Worm (Caenorhabditis elegans) whole organism, L1 larva: Measurements from ENCODE around the gene C55A6.11.

ENCODE experiments used
- C16A3.4 ChIP-seq: fragments of 150-350 bp; optimal IDR thresholded peaks from 2 replicates; lab custom pipeline; 2014; ENCODE audit warnings: missing biosample characterization, missing genetic modification characterization
- F16B12.6 ChIP-seq: fragments of 150-350 bp; optimal IDR thresholded peaks from 2 replicates; lab custom pipeline; 2014; ENCODE audit warnings: missing biosample characterization, missing genetic modification characterization
- Y116A8C.19 ChIP-seq: sonication (generic microtip); optimal IDR thresholded peaks from 2 replicates; lab custom pipeline; 2016; ENCODE audit warnings: missing compliant biosample characterization, missing genetic modification characterization, borderline replicate concordance
- aha-1 ChIP-seq: fragments of 150-350 bp; optimal IDR thresholded peaks from 2 replicates; lab custom pipeline; 2014; ENCODE audit warnings: missing biosample characterization, missing genetic modification characterization
- aly-2 ChIP-seq: fragments of 150-350 bp; optimal IDR thresholded peaks from 2 replicates; lab custom pipeline; 2014; ENCODE audit warnings: missing biosample characterization, missing genetic modification characterization
- blmp-1 ChIP-seq: fragments of 150-350 bp; optimal IDR thresholded peaks from 2 replicates; lab custom pipeline; 2014; ENCODE audit warnings: missing biosample characterization, missing genetic modification characterization
- ceh-82 ChIP-seq, 3 experiments: fragments of 150-350 bp in 1 of 3; sonication (generic microtip) in 2 of 3; optimal IDR thresholded peaks; 2 replicates each; lab custom pipeline; 2014 to 2017; ENCODE audit warnings: missing biosample characterization in 3 of 3, missing genetic modification characterization in 3 of 3
- dsc-1 ChIP-seq: sonication (generic microtip); optimal IDR thresholded peaks from 2 replicates; lab custom pipeline; 2016; ENCODE audit warnings: mild to moderate bottlenecking, missing genetic modification characterization, missing compliant biosample characterization
- efl-1 ChIP-seq, 4 experiments: fragments of 150-350 bp; optimal IDR thresholded peaks in 3 of 4; peaks in 1 of 4; 1 replicate in 1 of 4; 2 replicates in 3 of 4; lab custom pipeline; 2014; ENCODE audit warnings: missing biosample characterization in 2 of 4, missing genetic modification characterization in 2 of 4, missing genetic modification reagents in 2 of 4
- efl-3 ChIP-seq: fragments of 200-800 bp; sonication (Bioruptor generic); optimal IDR thresholded peaks from 2 replicates; lab custom pipeline; 2018; ENCODE audit warnings: mild to moderate bottlenecking, missing genetic modification characterization, missing compliant biosample characterization
- egl-13 ChIP-seq: sonication (generic microtip); optimal IDR thresholded peaks from 2 replicates; lab custom pipeline; 2016; ENCODE audit warnings: missing genotype, missing genetic modification reagents, missing genetic modification characterization, missing compliant biosample characterization
- elt-3 ChIP-seq, 6 experiments: fragments of 150-350 bp in 1 of 6; sonication (generic microtip); optimal IDR thresholded peaks; 2 replicates each; lab custom pipeline; 2017 to 2018; ENCODE audit warnings: missing biosample characterization in 6 of 6, missing genetic modification characterization in 6 of 6, inconsistent platforms in 1 of 6
- ets-5 ChIP-seq: fragments of 200-800 bp; sonication (Bioruptor generic); IDR thresholded peaks from 2 replicates; pipeline ENCODE4 v1.3.6; 2022; ENCODE audit warnings: missing genetic modification characterization, missing compliant biosample characterization
- fkh-8 ChIP-seq: sonication (generic microtip); optimal IDR thresholded peaks from 2 replicates; lab custom pipeline; 2016; ENCODE audit warnings: mild to moderate bottlenecking, missing genetic modification characterization, missing compliant biosample characterization
- hlh-17 ChIP-seq: fragments of 200-800 bp; sonication (Bioruptor generic); optimal IDR thresholded peaks from 2 replicates; lab custom pipeline; 2018; ENCODE audit warnings: missing genetic modification characterization, mild to moderate bottlenecking, missing compliant biosample characterization, moderate library complexity, borderline replicate concordance
- irx-1 ChIP-seq: sonication (generic microtip); optimal IDR thresholded peaks from 2 replicates; lab custom pipeline; 2016; ENCODE audit warnings: missing genetic modification characterization, missing compliant biosample characterization
- lin-13 ChIP-seq: fragments of 150-350 bp; optimal IDR thresholded peaks from 2 replicates; lab custom pipeline; 2014; ENCODE audit warnings: missing biosample characterization, missing genetic modification reagents, missing genetic modification characterization
- lin-14 ChIP-seq: fragments of 200-800 bp; sonication (Bioruptor generic); optimal IDR thresholded peaks from 2 replicates; lab custom pipeline; 2018; ENCODE audit warnings: mild to moderate bottlenecking, missing genetic modification characterization, moderate library complexity, missing compliant biosample characterization
- lin-39 ChIP-seq: fragments of 150-350 bp; optimal IDR thresholded peaks from 2 replicates; lab custom pipeline; 2014; ENCODE audit warnings: missing biosample characterization, missing genetic modification reagents, missing genetic modification characterization
- lir-3 ChIP-seq: sonication (generic microtip); optimal IDR thresholded peaks from 2 replicates; lab custom pipeline; 2016; ENCODE audit warnings: mild to moderate bottlenecking, missing genetic modification characterization, moderate library complexity, missing compliant biosample characterization; ENCODE audit not compliant: poor library complexity
- mef-2 ChIP-seq: fragments of 150-350 bp; optimal IDR thresholded peaks from 2 replicates; lab custom pipeline; 2014; ENCODE audit warnings: missing biosample characterization, missing genetic modification characterization
- nhr-11 ChIP-seq: fragments of 150-350 bp; optimal IDR thresholded peaks from 2 replicates; lab custom pipeline; 2014; ENCODE audit warnings: missing biosample characterization, missing genetic modification characterization
- nhr-12 ChIP-seq: sonication (generic microtip); optimal IDR thresholded peaks from 2 replicates; lab custom pipeline; 2017; ENCODE audit warnings: missing biosample characterization, missing genetic modification characterization
- nhr-20 ChIP-seq: sonication (generic microtip); optimal IDR thresholded peaks from 2 replicates; lab custom pipeline; 2016; ENCODE audit warnings: mild to moderate bottlenecking, missing genetic modification characterization, missing compliant biosample characterization
- nhr-76 ChIP-seq: sonication (generic microtip); optimal IDR thresholded peaks from 2 replicates; lab custom pipeline; 2017; ENCODE audit warnings: missing biosample characterization, missing genetic modification characterization
- nhr-85 ChIP-seq: sonication (generic microtip); peaks from one replicate; lab custom pipeline; 2016; ENCODE audit warnings: missing genetic modification characterization, inconsistent platforms, missing compliant biosample characterization
- nhr-90 ChIP-seq: sonication (generic microtip); optimal IDR thresholded peaks from 2 replicates; lab custom pipeline; 2016; ENCODE audit warnings: mild to moderate bottlenecking, missing genetic modification characterization, missing compliant biosample characterization; ENCODE audit not compliant: poor library complexity
- pax-3 ChIP-seq: fragments of 200-800 bp; sonication (Bioruptor generic); optimal IDR thresholded peaks from 2 replicates; lab custom pipeline; 2018; ENCODE audit warnings: mild to moderate bottlenecking, missing genetic modification characterization, moderate library complexity, missing compliant biosample characterization
- rnt-1 ChIP-seq: sonication (generic microtip); optimal IDR thresholded peaks from 2 replicates; lab custom pipeline; 2016; ENCODE audit warnings: mild to moderate bottlenecking, missing genetic modification characterization, moderate library complexity, missing compliant biosample characterization
- skn-1 ChIP-seq: fragments of 150-350 bp; optimal IDR thresholded peaks from 2 replicates; lab custom pipeline; 2014; ENCODE audit warnings: missing biosample characterization, missing genetic modification characterization
- snu-23 ChIP-seq: sonication (generic microtip); optimal IDR thresholded peaks from 2 replicates; lab custom pipeline; 2016; ENCODE audit warnings: missing genetic modification characterization, missing compliant biosample characterization
- sptf-1 ChIP-seq: fragments of 150-350 bp; optimal IDR thresholded peaks from 2 replicates; lab custom pipeline; 2014; ENCODE audit warnings: missing biosample characterization, missing genetic modification characterization
- tbx-2 ChIP-seq: sonication (generic microtip); optimal IDR thresholded peaks from 2 replicates; lab custom pipeline; 2016; ENCODE audit warnings: missing genetic modification characterization, missing compliant biosample characterization
- unc-62 ChIP-seq: fragments of 150-350 bp; optimal IDR thresholded peaks from 2 replicates; lab custom pipeline; 2014; ENCODE audit warnings: missing biosample characterization, missing genetic modification reagents, missing genetic modification characterization
- unc-86 ChIP-seq: sonication (generic microtip); optimal IDR thresholded peaks from 2 replicates; lab custom pipeline; 2016; ENCODE audit warnings: missing genetic modification characterization, missing compliant biosample characterization
- xbp-1 ChIP-seq: sonication (generic microtip); optimal IDR thresholded peaks from 2 replicates; lab custom pipeline; 2016; ENCODE audit warnings: missing genetic modification characterization, missing compliant biosample characterization
- ztf-11 ChIP-seq, 2 experiments: sonication (generic microtip); optimal IDR thresholded peaks; 2 replicates each; lab custom pipeline; 2016 to 2017; ENCODE audit warnings: missing genetic modification characterization in 2 of 2, missing biosample characterization in 1 of 2, missing compliant biosample characterization in 1 of 2

The C55A6.11 gene

ce11 chrV:11488288-11488687 is 32.0 kb upstream of the C55A6.11 start:
- no peak for TF ChIP-seq lir-3 (tag; lab: Kevin White, UChicago)
- TF ChIP-seq tbx-2 (tag; lab: Kevin White, UChicago) = no peak
- TF ChIP-seq rnt-1 (tag; lab: Kevin White, UChicago) = no peak
- TF ChIP-seq xbp-1 = no peak
- no peak for TF ChIP-seq fkh-8
- no peak for TF ChIP-seq efl-1 (optimal IDR thresholded peaks at IDR 0.05; lab: Kevin White, UChicago)
- no peak for TF ChIP-seq efl-1 (GFP tag; optimal IDR thresholded peaks at IDR 0.05 in 1 of 2; lab: Kevin White, UChicago)
- TF ChIP-seq elt-3 (tag; optimal IDR thresholded peaks at IDR 0.05; lab: Kevin White, UChicago) = no peak
- no peak for TF ChIP-seq nhr-76
- TF ChIP-seq lin-13 = no peak
- TF ChIP-seq unc-62 (GFP tag; lab: Kevin White, UChicago) = no peak
- no peak for TF ChIP-seq aha-1 (tag; lab: Kevin White, UChicago)
- no peak for TF ChIP-seq hlh-17 (GFP tag; lab: Kevin White, UChicago)

DNA sequence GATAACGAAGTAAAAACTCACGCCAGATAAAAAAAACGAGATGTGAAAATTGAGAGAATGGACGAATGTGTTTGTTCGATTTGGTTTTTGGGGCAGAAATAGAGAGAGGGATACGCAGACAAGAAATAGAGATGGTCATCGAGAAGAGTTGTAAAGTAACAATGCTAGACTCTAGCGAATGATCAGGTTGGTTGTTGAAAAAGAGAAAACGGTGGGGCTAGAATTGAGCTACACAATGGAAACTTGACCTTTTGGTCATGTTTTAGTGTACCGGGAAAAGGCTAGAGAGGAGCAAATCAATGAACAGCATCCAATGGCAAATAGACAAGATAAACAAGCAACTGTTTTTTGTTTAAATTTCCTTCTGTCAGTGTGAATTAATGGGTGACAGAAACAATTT is 29.9 kb upstream of the C55A6.11 start, which contains the start of gene dhs-19:
Gene dhs-19, minus strand, starts transcription at position 101 of the 400 bp plus-strand sequence.
- TF ChIP-seq blmp-1 (tag; lab: Kevin White, UChicago) (peak; percentile 18), nhr-20 (peak; percentile 21), rnt-1 (tag; lab: Kevin White, UChicago) (peak; percentile 20), dsc-1 (tag; lab: Kevin White, UChicago) (no peak), efl-1 (optimal IDR thresholded peaks at IDR 0.05; lab: Kevin White, UChicago) (no peak), efl-1 (GFP tag; optimal IDR thresholded peaks at IDR 0.05 in 1 of 2; lab: Kevin White, UChicago) (no peak)
- TF ChIP-seq, all 84 proteins: peak for 3

- TF ChIP-seq lin-39 (tag; lab: Kevin White, UChicago) (no peak), mef-2 (no peak), aly-2 (tag; lab: Kevin White, UChicago) (no peak), irx-1 (no peak), efl-3 (GFP tag; lab: Kevin White, UChicago) (no peak)
- TF ChIP-seq, all 84 proteins: peak for 0
Observed at ce11 chrV:11492456-11492855, 27.9 kb upstream of the C55A6.11 start, which contains the start of gene T11F9.21. TSS of gene T11F9.21 (plus strand) at chrV:11492756.

DNA sequence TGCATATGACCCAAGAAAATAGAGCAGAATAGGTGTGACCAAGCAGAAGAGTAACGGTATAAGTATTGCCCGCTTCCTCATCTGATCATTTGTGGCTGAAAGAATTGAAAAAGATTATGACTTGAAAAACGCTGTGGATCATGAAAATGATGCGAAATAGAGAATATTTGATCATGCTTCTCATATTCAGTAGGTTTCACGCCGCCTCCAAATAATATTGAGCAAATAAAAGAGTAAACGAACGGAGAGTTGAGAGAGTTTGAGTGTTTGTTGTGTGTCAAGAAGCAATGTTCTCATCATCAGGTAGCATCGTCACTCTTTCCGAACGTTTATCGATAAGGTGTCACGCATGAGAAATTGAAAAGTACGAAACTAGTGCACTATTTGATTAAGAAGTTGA is 24.0 kb upstream of the C55A6.11 start, which contains the start of gene htrl-1:
Gene htrl-1, minus strand, starts transcription at position 101 of the 400 bp plus-strand sequence.
- TF ChIP-seq ceh-82 (tag; optimal IDR thresholded peaks at IDR 0.05; lab: Kevin White, UChicago) (no peak), nhr-12 (tag; lab: Kevin White, UChicago) (no peak), skn-1 (no peak), C16A3.4 (tag; lab: Kevin White, UChicago) (no peak), elt-3 (tag; optimal IDR thresholded peaks at IDR 0.05; lab: Kevin White, UChicago) (no peak), ztf-11 (tag; optimal IDR thresholded peaks at IDR 0.05; lab: Kevin White, UChicago) (no peak), hlh-17 (GFP tag; lab: Kevin White, UChicago) (no peak), egl-13 (tag; lab: Kevin White, UChicago) (no peak), snu-23 (GFP tag; lab: Kevin White, UChicago) (no peak), sptf-1 (tag; lab: Kevin White, UChicago) (no peak), unc-86 (tag; lab: Kevin White, UChicago) (no peak), lin-14 (GFP tag; lab: Kevin White, UChicago) (no peak), nhr-85 (tag; lab: Kevin White, UChicago) (no peak), nhr-11 (tag; lab: Kevin White, UChicago) (no peak), Y116A8C.19 (tag; lab: Kevin White, UChicago) (no peak), ets-5 (GFP tag; lab: Robert Waterston, UW) (no peak), F16B12.6 (no peak), nhr-90 (tag; lab: Kevin White, UChicago) (no peak), pax-3 (tag; lab: Kevin White, UChicago) (no peak)
